Worm (Caenorhabditis elegans) whole organism, early embryonic: ENCODE data around the gene srbc-48.
"Not testable (repeated sequence)": the region's sequence is repeated elsewhere in the genome, so short reads cannot be mapped to it uniquely, and the experiment has no call there.

Experiments
- B0310.2 ChIP-seq: sonication (generic microtip); optimal IDR thresholded peaks from 2 replicates; lab custom pipeline; 2016; ENCODE audit warnings: mild to moderate bottlenecking, missing genetic modification characterization, missing compliant biosample characterization
- F13C5.2 ChIP-seq: sonication (generic microtip); optimal IDR thresholded peaks from 2 replicates; lab custom pipeline; 2017; ENCODE audit warnings: mild to moderate bottlenecking, missing genetic modification characterization, inconsistent platforms, missing compliant biosample characterization
- aly-1 ChIP-seq: sonication (generic microtip); optimal IDR thresholded peaks from 2 replicates; lab custom pipeline; 2016; ENCODE audit warnings: missing genetic modification characterization, missing compliant biosample characterization
- ama-1 ChIP-seq: fragments of 150-350 bp; optimal IDR thresholded peaks from 2 replicates; lab custom pipeline; 2014
- ceh-13 ChIP-seq: fragments of 200-800 bp; sonication (Bioruptor generic); optimal IDR thresholded peaks from 2 replicates; lab custom pipeline; 2018; ENCODE audit warnings: mild to moderate bottlenecking, missing genetic modification characterization, missing compliant biosample characterization
- ceh-36 ChIP-seq: sonication (generic microtip); optimal IDR thresholded peaks from 2 replicates; lab custom pipeline; 2016; ENCODE audit warnings: missing genetic modification characterization, inconsistent platforms, missing compliant biosample characterization
- ets-7 ChIP-seq: sonication (generic microtip); optimal IDR thresholded peaks from 2 replicates; lab custom pipeline; 2016; ENCODE audit warnings: missing genotype, missing genetic modification characterization, missing compliant biosample characterization
- flt-1 ChIP-seq: fragments of 200-800 bp; sonication (Bioruptor generic); IDR thresholded peaks from 2 replicates; pipeline ENCODE4 v1.3.6; 2022; ENCODE audit warnings: missing genetic modification characterization, missing compliant biosample characterization
- hmbx-1 ChIP-seq: sonication (generic microtip); optimal IDR thresholded peaks from 2 replicates; lab custom pipeline; 2016; ENCODE audit warnings: mild to moderate bottlenecking, missing genetic modification characterization, missing compliant biosample characterization
- hmg-4 ChIP-seq: fragments of 200-800 bp; sonication (Bioruptor generic); optimal IDR thresholded peaks from 2 replicates; lab custom pipeline; 2018; ENCODE audit warnings: mild to moderate bottlenecking, missing genetic modification characterization, missing compliant biosample characterization
- hnd-1 ChIP-seq: sonication (generic microtip); optimal IDR thresholded peaks from 2 replicates; lab custom pipeline; 2016; ENCODE audit warnings: missing genetic modification characterization, missing compliant biosample characterization
- pes-1 ChIP-seq: fragments of 200-800 bp; sonication (Bioruptor generic); IDR thresholded peaks from 2 replicates; pipeline ENCODE4 v1.3.6; 2022; ENCODE audit warnings: missing genetic modification reagents, missing genetic modification characterization, missing compliant biosample characterization
- scrt-1 ChIP-seq: fragments of 200-800 bp; sonication (Bioruptor generic); IDR thresholded peaks from 2 replicates; pipeline ENCODE4 v1.3.6; 2022; ENCODE audit warnings: missing genetic modification characterization, missing compliant biosample characterization
- sea-1 ChIP-seq: fragments of 200-800 bp; sonication (Bioruptor generic); conservative IDR thresholded peaks from 2 replicates; pipeline ENCODE4 v1.3.6; 2022; ENCODE audit warnings: missing genetic modification characterization, missing compliant biosample characterization
- tbx-11 ChIP-seq: fragments of 200-800 bp; sonication (Bioruptor generic); IDR thresholded peaks from 2 replicates; pipeline ENCODE4 v1.3.6; 2022; ENCODE audit warnings: missing genetic modification characterization, missing compliant biosample characterization
- tbx-37 ChIP-seq: fragments of 200-800 bp; sonication (Bioruptor generic); conservative IDR thresholded peaks from 2 replicates; pipeline ENCODE4 v1.3.6; 2022; ENCODE audit warnings: missing genetic modification reagents, missing genetic modification characterization, missing compliant biosample characterization
- tra-4 ChIP-seq: sonication (generic microtip); optimal IDR thresholded peaks from 2 replicates; lab custom pipeline; 2017; ENCODE audit warnings: missing genetic modification characterization, missing compliant biosample characterization

The srbc-48 gene

DNA sequence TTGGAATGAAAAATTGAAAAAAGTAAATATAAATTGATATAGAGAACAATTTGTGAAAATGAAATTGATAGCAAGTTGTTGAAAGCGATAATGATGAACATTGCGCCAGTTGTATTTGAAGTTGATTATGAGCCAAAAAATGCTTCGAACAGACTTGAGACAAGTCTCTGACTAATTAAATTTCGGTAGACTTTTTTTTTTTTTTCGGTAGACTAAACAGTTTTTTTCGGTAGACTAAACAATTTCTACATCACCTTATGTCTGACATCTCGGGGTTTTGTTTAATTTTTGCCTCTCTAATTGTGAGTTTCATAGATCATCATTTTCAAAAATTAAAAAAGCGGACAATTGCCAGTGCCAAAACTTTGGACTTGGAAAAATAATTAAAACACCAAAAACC lies 13.5 kb downstream of the srbc-48 start, which contains the start of gene srbc-54:
Gene srbc-54, minus strand, starts transcription at position 101 of the 400 bp plus-strand sequence.
- no peak for TF ChIP-seq ceh-36
- no peak for TF ChIP-seq hmg-4 (GFP tag; lab: Kevin White, UChicago)
- no peak for TF ChIP-seq tbx-37 (GFP tag; lab: Robert Waterston, UW)

DNA sequence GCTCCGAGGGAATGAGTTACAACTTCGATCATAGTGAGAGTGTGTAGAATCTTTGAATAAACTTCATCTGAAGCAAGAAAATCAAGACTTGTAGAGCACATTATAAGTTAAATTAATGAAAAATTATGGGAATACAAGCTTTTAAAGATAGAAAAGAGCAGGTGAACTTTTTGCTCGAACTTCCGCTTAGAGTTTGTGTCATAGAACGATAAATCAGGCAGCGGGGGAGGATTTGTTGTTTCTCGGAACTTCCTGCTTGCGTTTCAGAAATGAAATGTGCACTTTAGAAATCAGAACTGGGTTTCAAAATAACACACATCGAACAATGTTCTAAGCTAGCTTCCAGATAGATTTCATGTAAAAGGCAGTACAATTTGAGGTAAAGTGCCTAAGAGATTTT lies 21.0 kb downstream of the srbc-48 start, which contains the start of gene srh-149:
Gene srh-149, minus strand, starts transcription at position 101 of the 400 bp plus-strand sequence.
- TF ChIP-seq tbx-37 (GFP tag; lab: Robert Waterston, UW) (no peak), sea-1 (GFP tag; lab: Robert Waterston, UW) (no peak), tbx-11 (GFP tag; lab: Robert Waterston, UW) (no peak), ceh-36 (no peak), ceh-13 (GFP tag; lab: Kevin White, UChicago) (no peak)

DNA sequence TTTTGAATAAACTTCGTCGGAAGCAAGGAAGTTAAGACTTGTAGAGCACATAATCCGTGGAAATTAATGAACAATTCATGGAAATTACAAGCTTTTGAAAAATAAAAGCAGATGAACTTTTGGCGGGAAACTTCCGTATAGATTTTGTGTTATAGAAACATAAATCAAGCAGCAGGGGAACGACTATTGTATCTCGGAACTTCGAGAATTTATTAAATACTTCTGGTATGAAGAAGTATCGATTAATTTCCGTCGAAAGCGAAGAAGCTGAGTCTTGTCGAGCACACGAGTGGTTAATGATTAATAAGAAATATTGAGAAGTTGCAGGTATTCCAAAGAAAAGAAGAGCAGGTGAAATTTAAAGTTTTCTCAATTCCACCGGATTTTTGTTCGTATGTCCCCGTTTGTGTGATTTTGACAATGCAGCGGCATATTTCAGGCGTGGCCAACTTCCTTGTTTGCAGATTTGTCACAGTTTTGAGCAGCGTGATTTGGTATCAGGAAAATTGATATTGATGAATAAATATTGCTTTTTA lies 30.3 kb downstream of the srbc-48 start, which contains the start of gene srh-147:
Gene srh-147, minus strand, starts transcription at position 51 of the 536 bp plus-strand sequence.
- not testable (repeated sequence) for TF ChIP-seq ama-1 (lab: Kevin White, UChicago); tra-4 (tag; lab: Kevin White, UChicago); ceh-13 (GFP tag; lab: Kevin White, UChicago)

DNA sequence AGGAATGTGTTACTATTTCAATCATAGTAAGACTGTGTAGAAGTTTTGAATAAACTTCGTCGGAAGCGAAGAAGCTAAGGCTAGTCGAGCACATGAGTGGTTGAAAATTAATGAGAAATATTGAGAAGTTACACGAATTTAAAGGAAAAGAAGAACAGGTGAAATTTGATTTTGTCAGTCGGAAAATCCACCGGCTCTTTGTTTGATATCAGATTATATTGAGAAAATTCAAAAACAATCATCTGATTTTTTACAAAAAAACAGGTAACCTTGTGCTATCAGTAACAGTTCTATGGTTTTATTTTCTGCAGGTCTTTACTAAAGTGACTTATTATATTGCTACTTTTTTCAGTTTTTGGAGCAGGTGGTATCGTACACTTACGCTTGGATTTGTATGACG lies 38.2 kb downstream of the srbc-48 start, which contains the start of gene srh-148:
Gene srh-148, minus strand, starts transcription at position 101 of the 400 bp plus-strand sequence.
- TF ChIP-seq ets-7 (tag; lab: Kevin White, UChicago) (no peak), tbx-37 (GFP tag; lab: Robert Waterston, UW) (no peak), tbx-11 (GFP tag; lab: Robert Waterston, UW) (no peak), aly-1 (tag; lab: Kevin White, UChicago) (no peak)

DNA sequence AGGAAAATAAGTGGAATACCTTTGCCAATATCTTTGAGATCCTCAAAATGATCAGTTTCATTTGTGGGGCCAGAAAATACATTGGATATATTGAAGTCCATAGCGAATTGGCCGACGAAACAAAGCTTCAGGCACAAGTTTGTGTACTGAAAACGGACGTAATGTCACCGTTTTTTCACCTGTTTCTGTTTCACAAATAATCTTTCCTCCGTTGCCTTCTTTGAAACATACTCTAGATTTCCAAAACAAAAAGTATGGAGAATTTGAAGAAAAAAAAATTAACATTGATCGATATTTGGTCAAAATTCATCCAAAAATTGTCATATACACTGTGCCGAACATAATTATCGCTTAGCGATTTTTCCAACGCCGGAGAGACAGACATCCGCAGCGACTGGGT lies 42.5 kb downstream of the srbc-48 start, which contains the start of gene srz-12:
Gene srz-12, minus strand, starts transcription at position 101 of the 400 bp plus-strand sequence.
- TF ChIP-seq tra-4 (tag; lab: Kevin White, UChicago) (no peak), F13C5.2 (tag; lab: Kevin White, UChicago) (no peak), scrt-1 (no peak), hmg-4 (GFP tag; lab: Kevin White, UChicago) (no peak), tbx-37 (GFP tag; lab: Robert Waterston, UW) (no peak), ets-7 (tag; lab: Kevin White, UChicago) (no peak), sea-1 (GFP tag; lab: Robert Waterston, UW) (no peak)

DNA sequence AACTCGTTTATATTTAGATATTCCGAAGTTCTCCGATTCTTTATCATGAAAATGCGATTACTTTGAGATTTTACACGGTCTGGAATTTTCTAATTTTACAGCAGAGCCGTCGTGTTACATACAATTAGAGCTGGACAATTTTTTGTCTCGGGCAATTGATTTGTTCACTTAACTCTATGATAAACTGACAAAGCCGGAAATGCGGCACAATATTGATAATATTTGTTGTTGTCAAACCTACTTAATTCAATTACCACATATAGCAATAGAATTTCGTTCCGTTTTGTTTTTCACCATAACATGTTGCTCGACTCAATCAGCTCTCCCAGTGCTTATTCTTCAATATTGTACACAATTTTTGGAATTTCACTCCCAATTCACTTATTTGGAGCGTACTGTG lies 43.0 kb downstream of the srbc-48 start, which contains the start of gene srh-299:
Gene srh-299, plus strand, starts transcription at position 301 of the 400 bp plus-strand sequence.
- TF ChIP-seq ets-7 (tag; lab: Kevin White, UChicago) (no peak), tra-4 (tag; lab: Kevin White, UChicago) (no peak), ama-1 (lab: Kevin White, UChicago) (no peak)

DNA sequence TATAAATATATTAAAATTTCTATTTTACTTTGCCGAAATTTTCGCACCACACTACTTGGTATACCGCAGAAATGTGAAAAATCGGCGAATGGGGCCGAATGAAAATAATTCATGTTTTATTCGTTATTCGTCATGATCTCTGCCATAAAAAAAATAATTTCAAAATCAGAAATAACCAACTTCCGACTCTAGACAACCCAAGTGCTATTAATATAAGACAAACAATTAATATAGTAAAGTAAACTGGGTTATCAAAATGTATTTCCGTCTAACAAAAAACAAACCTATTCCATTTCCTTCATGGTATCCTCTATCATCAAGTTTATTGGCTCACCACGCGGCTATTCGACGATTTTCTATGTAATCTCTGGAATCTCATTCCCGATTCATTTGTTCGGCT lies 45.8 kb downstream of the srbc-48 start, which contains the start of gene srh-293:
Gene srh-293, plus strand, starts transcription at position 301 of the 400 bp plus-strand sequence.
- TF ChIP-seq tbx-37 (GFP tag; lab: Robert Waterston, UW) (no peak), flt-1 (GFP tag; lab: Robert Waterston, UW) (no peak), hmbx-1 (tag; lab: Kevin White, UChicago) (no peak), scrt-1 (no peak), tbx-11 (GFP tag; lab: Robert Waterston, UW) (no peak), ceh-13 (GFP tag; lab: Kevin White, UChicago) (no peak), sea-1 (GFP tag; lab: Robert Waterston, UW) (no peak), ets-7 (tag; lab: Kevin White, UChicago) (no peak), hmg-4 (GFP tag; lab: Kevin White, UChicago) (no peak), ceh-36 (no peak), tra-4 (tag; lab: Kevin White, UChicago) (no peak), ama-1 (lab: Kevin White, UChicago) (no peak), B0310.2 (tag; lab: Kevin White, UChicago) (no peak), hnd-1 (tag; lab: Kevin White, UChicago) (no peak)

DNA sequence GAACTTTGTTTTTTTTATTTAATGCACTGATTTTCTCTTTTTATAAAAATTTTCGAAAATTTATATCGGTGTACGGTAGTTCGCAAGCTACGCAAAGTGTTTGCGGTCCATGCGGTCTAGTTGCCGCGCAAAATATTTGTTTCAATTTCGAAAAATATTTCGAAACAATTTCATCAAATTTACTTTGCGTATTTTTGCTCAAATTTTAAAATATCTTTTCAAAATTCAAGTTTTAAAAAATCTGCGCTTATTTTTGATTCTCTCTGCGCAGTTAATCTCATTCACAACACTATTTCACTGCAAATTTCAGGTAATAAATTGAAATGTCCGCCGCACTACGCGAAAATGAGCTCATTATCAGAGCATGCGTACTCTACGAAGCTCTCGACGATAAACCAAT lies 47.3 kb downstream of the srbc-48 start, which contains the start of gene fbxa-197:
Gene fbxa-197, plus strand, starts transcription at position 301 of the 400 bp plus-strand sequence.
- TF ChIP-seq aly-1 (tag; lab: Kevin White, UChicago): no peak

DNA sequence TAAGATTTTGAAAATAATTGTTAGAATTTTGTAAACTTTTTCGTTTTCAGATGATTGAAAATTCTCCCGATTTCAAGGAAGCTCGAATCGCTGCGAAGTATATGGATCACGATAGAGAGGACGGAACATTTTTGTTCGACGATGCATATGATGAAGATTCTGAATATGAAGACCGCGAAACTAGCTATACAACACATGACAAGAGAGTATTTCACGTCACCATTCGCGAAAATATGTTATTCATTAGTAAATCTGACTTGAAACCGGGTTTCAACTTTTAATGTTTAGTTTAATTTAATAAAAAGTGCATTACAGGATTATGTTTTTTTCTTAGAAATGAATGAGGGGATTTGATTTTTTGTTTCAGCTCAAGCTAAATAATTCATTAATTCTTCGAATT lies 50.3 kb downstream of the srbc-48 start, which contains the start of gene str-57:
Gene str-57, plus strand, starts transcription at position 301 of the 400 bp plus-strand sequence.
- no peak for TF ChIP-seq hmg-4 (GFP tag; lab: Kevin White, UChicago)
- no peak for TF ChIP-seq hnd-1 (tag; lab: Kevin White, UChicago)
- TF ChIP-seq flt-1 (GFP tag; lab: Robert Waterston, UW): no peak
- TF ChIP-seq pes-1 (GFP tag; lab: Robert Waterston, UW): no peak
- TF ChIP-seq ets-7 (tag; lab: Kevin White, UChicago): no peak
- no peak for TF ChIP-seq tbx-37 (GFP tag; lab: Robert Waterston, UW)
- no peak for TF ChIP-seq aly-1 (tag; lab: Kevin White, UChicago)
- no peak for TF ChIP-seq B0310.2 (tag; lab: Kevin White, UChicago)
- no peak for TF ChIP-seq ceh-13 (GFP tag; lab: Kevin White, UChicago)
- TF ChIP-seq ama-1 (lab: Kevin White, UChicago): no peak
- no peak for TF ChIP-seq tbx-11 (GFP tag; lab: Robert Waterston, UW)
- no peak for TF ChIP-seq ceh-36
- no peak for TF ChIP-seq hmbx-1 (tag; lab: Kevin White, UChicago)
- no peak for TF ChIP-seq F13C5.2 (tag; lab: Kevin White, UChicago)
- TF ChIP-seq tra-4 (tag; lab: Kevin White, UChicago): no peak
- no peak for TF ChIP-seq scrt-1
